Fruit fly (Drosophila melanogaster) whole organism, prepupa: ENCODE results near the gene CG5568.

Source experiments
- Blimp-1 ChIP-seq: fragments of 200-800 bp; sonication (Bioruptor generic); optimal IDR thresholded peaks from 3 replicates; lab custom pipeline; 2017; ENCODE audit warnings: missing biosample characterization, missing genetic modification characterization, mild to moderate bottlenecking, moderate library complexity, missing genetic modification reagents
- CG10631 ChIP-seq: fragments of 200-800 bp; sonication (Bioruptor generic); optimal IDR thresholded peaks from 2 replicates; lab custom pipeline; 2016; ENCODE audit warnings: missing biosample characterization, missing genetic modification characterization
- CG11294 ChIP-seq: fragments of 200-800 bp; sonication (Bioruptor generic); IDR thresholded peaks from 2 replicates; pipeline ENCODE4 v1.3.6; 2022; ENCODE audit warnings: missing biosample characterization, missing genetic modification characterization
- CG11762 ChIP-seq: fragments of 200-800 bp; sonication (Bioruptor generic); optimal IDR thresholded peaks from 3 replicates; lab custom pipeline; 2016; ENCODE audit warnings: missing biosample characterization, missing genetic modification characterization; ENCODE audit not compliant: insufficient read depth
- CG11902 ChIP-seq: fragments of 200-800 bp; sonication (Bioruptor generic); optimal IDR thresholded peaks from 3 replicates; lab custom pipeline; 2016; ENCODE audit warnings: missing biosample characterization, missing genetic modification characterization
- CG15336 ChIP-seq: fragments of 200-800 bp; sonication (Bioruptor generic); IDR thresholded peaks from 2 replicates; pipeline ENCODE4 v1.3.6; 2022; ENCODE audit warnings: missing biosample characterization, missing genetic modification characterization
- CG1621 ChIP-seq: fragments of 200-800 bp; sonication (Bioruptor generic); optimal IDR thresholded peaks from 3 replicates; lab custom pipeline; 2018; ENCODE audit warnings: missing biosample characterization, mild to moderate bottlenecking, missing genetic modification characterization
- CG3032 ChIP-seq: fragments of 200-800 bp; optimal IDR thresholded peaks from 2 replicates; lab custom pipeline; 2019; ENCODE audit warnings: missing biosample characterization, mild to moderate bottlenecking, missing genetic modification characterization, moderate library complexity
- CG31627 ChIP-seq: fragments of 200-800 bp; sonication (Bioruptor generic); optimal IDR thresholded peaks from 3 replicates; lab custom pipeline; 2016; ENCODE audit warnings: missing biosample characterization, missing genetic modification characterization
- CG32006 ChIP-seq: fragments of 200-800 bp; sonication (Bioruptor generic); optimal IDR thresholded peaks from 3 replicates; lab custom pipeline; 2017; ENCODE audit warnings: missing biosample characterization, mild to moderate bottlenecking, missing genetic modification characterization
- CG34406 ChIP-seq: fragments of 200-800 bp; sonication (Bioruptor generic); optimal IDR thresholded peaks from 3 replicates; lab custom pipeline; 2016; ENCODE audit warnings: missing biosample characterization, missing genetic modification characterization
- CG6163 ChIP-seq: fragments of 200-800 bp; sonication (Bioruptor generic); IDR thresholded peaks from 3 replicates; pipeline ENCODE4 v1.3.6; 2022; ENCODE audit warnings: missing biosample characterization, missing genetic modification characterization
- CG6276 ChIP-seq: fragments of 200-800 bp; sonication (Bioruptor generic); optimal IDR thresholded peaks from 2 replicates; lab custom pipeline; 2017; ENCODE audit warnings: missing biosample characterization, mild to moderate bottlenecking, missing genetic modification characterization
- CG6808 ChIP-seq: fragments of 200-800 bp; sonication (Bioruptor generic); optimal IDR thresholded peaks from 3 replicates; lab custom pipeline; 2017; ENCODE audit warnings: missing biosample characterization, missing genetic modification characterization, mild to moderate bottlenecking, moderate library complexity, missing genetic modification reagents
- CG6854 ChIP-seq: fragments of 200-800 bp; sonication (Bioruptor generic); optimal IDR thresholded peaks from 2 replicates; lab custom pipeline; 2017; ENCODE audit warnings: missing biosample characterization, mild to moderate bottlenecking, missing genetic modification characterization
- CG7368 ChIP-seq: fragments of 200-800 bp; sonication (Bioruptor generic); optimal IDR thresholded peaks from 3 replicates; lab custom pipeline; 2016; ENCODE audit warnings: missing biosample characterization, missing genetic modification characterization
- CG8119 ChIP-seq: fragments of 200-800 bp; sonication (Bioruptor generic); IDR thresholded peaks from 3 replicates; pipeline ENCODE4 v1.3.6; 2022; ENCODE audit warnings: missing biosample characterization, missing genetic modification characterization
- CG8319 ChIP-seq: fragments of 200-800 bp; sonication (Bioruptor generic); optimal IDR thresholded peaks from 3 replicates; lab custom pipeline; 2016; ENCODE audit warnings: missing biosample characterization, missing genetic modification characterization
- CG9139 ChIP-seq: fragments of 200-800 bp; sonication (Bioruptor generic); optimal IDR thresholded peaks from 3 replicates; lab custom pipeline; 2017; ENCODE audit warnings: missing biosample characterization, mild to moderate bottlenecking, missing genetic modification characterization
- Eip75B ChIP-seq: fragments of 200-800 bp; sonication (Bioruptor generic); optimal IDR thresholded peaks from 3 replicates; lab custom pipeline; 2016; ENCODE audit warnings: missing biosample characterization, missing genetic modification characterization
- Eip78C ChIP-seq: fragments of 200-800 bp; sonication (Bioruptor generic); peaks from one replicate; lab custom pipeline; 2016; ENCODE audit warnings: missing biosample characterization, missing genetic modification characterization
- Ets21C ChIP-seq: fragments of 200-800 bp; sonication (Bioruptor generic); optimal IDR thresholded peaks from 3 replicates; lab custom pipeline; 2016; ENCODE audit warnings: missing biosample characterization, missing genetic modification characterization
- Ets96B ChIP-seq: fragments of 200-800 bp; optimal IDR thresholded peaks from 2 replicates; lab custom pipeline; 2019; ENCODE audit warnings: missing biosample characterization, mild to moderate bottlenecking, missing genetic modification characterization, moderate library complexity
- Gug ChIP-seq: fragments of 200-800 bp; sonication (Bioruptor generic); IDR thresholded peaks from 2 replicates; pipeline ENCODE4 v1.3.6; 2022; ENCODE audit warnings: missing biosample characterization, missing genetic modification characterization
- Hr39 ChIP-seq: fragments of 200-800 bp; sonication (Bioruptor generic); optimal IDR thresholded peaks from 2 replicates; lab custom pipeline; 2016; ENCODE audit warnings: missing biosample characterization, missing genetic modification characterization
- Met ChIP-seq: fragments of 200-800 bp; sonication (Bioruptor generic); optimal IDR thresholded peaks from 3 replicates; lab custom pipeline; 2016; ENCODE audit warnings: missing biosample characterization, missing genetic modification characterization
- Sox102F ChIP-seq: fragments of 200-800 bp; sonication (Bioruptor generic); optimal IDR thresholded peaks from 2 replicates; lab custom pipeline; 2016; ENCODE audit warnings: missing biosample characterization, mild to moderate bottlenecking, missing genetic modification characterization
- Sox14 ChIP-seq: fragments of 200-800 bp; sonication (Bioruptor generic); optimal IDR thresholded peaks from 3 replicates; lab custom pipeline; 2016; ENCODE audit warnings: missing biosample characterization, missing genetic modification characterization
- Sox15 ChIP-seq: fragments of 200-800 bp; sonication (Bioruptor generic); optimal IDR thresholded peaks from 3 replicates; lab custom pipeline; 2016; ENCODE audit warnings: missing biosample characterization, missing genetic modification characterization
- achi ChIP-seq: fragments of 200-800 bp; sonication (Bioruptor generic); optimal IDR thresholded peaks from 3 replicates; lab custom pipeline; 2016; ENCODE audit warnings: missing biosample characterization, missing genetic modification characterization
- cyc ChIP-seq: fragments of 200-800 bp; sonication (Bioruptor generic); optimal IDR thresholded peaks from 3 replicates; lab custom pipeline; 2016; ENCODE audit warnings: missing biosample characterization, missing genetic modification characterization
- dac ChIP-seq: fragments of 200-800 bp; sonication (Bioruptor generic); optimal IDR thresholded peaks from 2 replicates; lab custom pipeline; 2017; ENCODE audit warnings: missing biosample characterization, mild to moderate bottlenecking, missing genetic modification characterization
- dsx ChIP-seq: fragments of 200-800 bp; optimal IDR thresholded peaks from 3 replicates; lab custom pipeline; 2019; ENCODE audit warnings: missing biosample characterization, mild to moderate bottlenecking, missing genetic modification characterization, moderate library complexity; ENCODE audit not compliant: poor library complexity, severe bottlenecking
- eg ChIP-seq: fragments of 200-800 bp; sonication (Bioruptor generic); IDR thresholded peaks from 3 replicates; pipeline ENCODE4 v1.3.6; 2022; ENCODE audit warnings: missing biosample characterization, missing genetic modification characterization
- esn ChIP-seq: fragments of 200-800 bp; sonication (Bioruptor generic); optimal IDR thresholded peaks from 2 replicates; lab custom pipeline; 2016; ENCODE audit warnings: missing biosample characterization, mild to moderate bottlenecking, missing genetic modification characterization, moderate library complexity
- fd85E ChIP-seq: fragments of 200-800 bp; sonication (Bioruptor generic); optimal IDR thresholded peaks from 3 replicates; lab custom pipeline; 2016; ENCODE audit warnings: missing biosample characterization, missing genetic modification characterization
- net ChIP-seq: fragments of 200-800 bp; sonication (Bioruptor generic); optimal IDR thresholded peaks from 3 replicates; lab custom pipeline; 2016; ENCODE audit warnings: missing biosample characterization, missing genetic modification characterization
- pdm3 ChIP-seq: fragments of 200-800 bp; sonication (Bioruptor generic); optimal IDR thresholded peaks from 3 replicates; lab custom pipeline; 2016; ENCODE audit warnings: missing biosample characterization, missing genetic modification characterization
- ss ChIP-seq, 2 experiments: fragments of 200-800 bp; sonication (Bioruptor generic); optimal IDR thresholded peaks; 2 replicates in 1 of 2; 3 replicates in 1 of 2; lab custom pipeline; 2017 to 2018; ENCODE audit warnings: mild to moderate bottlenecking in 2 of 2, missing biosample characterization in 2 of 2, missing genetic modification characterization in 2 of 2, moderate library complexity in 1 of 2
- svp ChIP-seq: fragments of 200-800 bp; sonication (Bioruptor generic); peaks from one replicate; lab custom pipeline; 2016; ENCODE audit warnings: missing biosample characterization, missing genetic modification characterization
- topi ChIP-seq: fragments of 200-800 bp; sonication (Bioruptor generic); optimal IDR thresholded peaks from 3 replicates; lab custom pipeline; 2016; ENCODE audit warnings: missing biosample characterization, missing genetic modification characterization
- vri ChIP-seq: fragments of 200-800 bp; sonication (Bioruptor generic); optimal IDR thresholded peaks from 3 replicates; lab custom pipeline; 2016; ENCODE audit warnings: missing biosample characterization, mild to moderate bottlenecking, missing genetic modification characterization

CG5568 gene

dm6 chr3L:5828684-5829083, 42.6 kb upstream of the CG5568 start:
- no peak for TF ChIP-seq CG6276 (GFP tag; lab: Kevin White, UChicago)

- TF ChIP-seq CG6808 (GFP tag; lab: Kevin White, UChicago) (no peak), net (no peak), CG6163 (no peak), fd85E (no peak), achi (GFP tag; lab: Kevin White, UChicago) (no peak), CG31627 (GFP tag; lab: Kevin White, UChicago) (no peak), Ets21C (GFP tag; lab: Kevin White, UChicago) (no peak), CG6854 (GFP tag; lab: Kevin White, UChicago) (no peak), CG3032 (no peak), Sox15 (GFP tag; lab: Kevin White, UChicago) (no peak), CG1621 (tag; lab: Kevin White, UChicago) (no peak), CG9139 (GFP tag; lab: Kevin White, UChicago) (no peak), CG6276 (GFP tag; lab: Kevin White, UChicago) (no peak), CG7368 (GFP tag; lab: Kevin White, UChicago) (no peak), ss (GFP tag; optimal IDR thresholded peaks at IDR 0.05; lab: Kevin White, UChicago) (no peak), Met (GFP tag; lab: Kevin White, UChicago) (no peak), Eip75B (no peak), Sox14 (GFP tag; lab: Kevin White, UChicago) (no peak)
Observed at dm6 chr3L:5830649-5831048, 40.7 kb upstream of the CG5568 start.

- no peak for TF ChIP-seq dac
- no peak for TF ChIP-seq CG11902 (GFP tag; lab: Kevin White, UChicago)
- no peak for TF ChIP-seq Sox15 (GFP tag; lab: Kevin White, UChicago)
- TF ChIP-seq Met (GFP tag; lab: Kevin White, UChicago) = no peak
- no peak for TF ChIP-seq CG15336 (GFP tag; lab: Robert Waterston, UW)
- no peak for TF ChIP-seq dsx (GFP tag; lab: Kevin White, UChicago)
- no peak for TF ChIP-seq CG32006
Observed at dm6 chr3L:5831890-5832289, 39.4 kb upstream of the CG5568 start.

dm6 chr3L:5833761-5834160, 37.5 kb upstream of the CG5568 start:
- TF ChIP-seq eg (GFP tag; lab: Robert Waterston, UW) (peak; percentile 47; the same call in 1 of the 3 replicates), Eip75B (no peak), achi (GFP tag; lab: Kevin White, UChicago) (no peak)

dm6 chr3L:5834245-5834644, 37.1 kb upstream of the CG5568 start:
- TF ChIP-seq vri (GFP tag; lab: Kevin White, UChicago) (peak; percentile 17), topi (peak; percentile 62), CG11762 (GFP tag; lab: Kevin White, UChicago) (peak; percentile 79), Hr39 (peak; percentile 67), CG31627 (GFP tag; lab: Kevin White, UChicago) (peak; percentile 71), CG6163 (peak; percentile 97), Sox102F (GFP tag; lab: Kevin White, UChicago) (peak; percentile 34), Sox15 (GFP tag; lab: Kevin White, UChicago) (peak; percentile 46), Gug (GFP tag; lab: Robert Waterston, UW) (peak; percentile 95), cyc (peak; percentile 67), Blimp-1 (GFP tag; lab: Kevin White, UChicago) (no peak), CG8119 (GFP tag; lab: Robert Waterston, UW) (peak; percentile 97), CG3032 (peak; percentile 77), CG7368 (GFP tag; lab: Kevin White, UChicago) (peak; percentile 84), CG8319 (GFP tag; lab: Kevin White, UChicago) (peak; percentile 51), svp (GFP tag; lab: Kevin White, UChicago) (peak; percentile 82), CG11294 (GFP tag; lab: Robert Waterston, UW) (peak; percentile 90), pdm3 (GFP tag; lab: Kevin White, UChicago) (peak; percentile 91), dac (peak; percentile 90), Eip78C (peak; percentile 95), CG9139 (GFP tag; lab: Kevin White, UChicago) (no peak), net (peak; percentile 88), CG10631 (peak; percentile 87), Ets96B (tag; lab: Kevin White, UChicago) (peak; percentile 77), CG34406 (GFP tag; lab: Kevin White, UChicago) (peak; percentile 64), Sox14 (GFP tag; lab: Kevin White, UChicago) (peak; percentile 89), CG15336 (GFP tag; lab: Robert Waterston, UW) (peak; percentile 96), esn (peak; percentile 59), Ets21C (GFP tag; lab: Kevin White, UChicago) (peak; percentile 0), achi (GFP tag; lab: Kevin White, UChicago) (peak; percentile 87), dsx (GFP tag; lab: Kevin White, UChicago) (peak; percentile 73)
